Worm (Caenorhabditis elegans) whole organism, early embryonic: ENCODE measurements around the gene praf-3.
A peak's percentile ranks its signal among the peaks of the same experiment; 100 is the strongest.

Experiments
- B0310.2 ChIP-seq: sonication (generic microtip); optimal IDR thresholded peaks from 2 replicates; lab custom pipeline; 2016; ENCODE audit warnings: mild to moderate bottlenecking, missing genetic modification characterization, missing compliant biosample characterization
- F13C5.2 ChIP-seq: sonication (generic microtip); optimal IDR thresholded peaks from 2 replicates; lab custom pipeline; 2017; ENCODE audit warnings: mild to moderate bottlenecking, missing genetic modification characterization, inconsistent platforms, missing compliant biosample characterization
- aly-1 ChIP-seq: sonication (generic microtip); optimal IDR thresholded peaks from 2 replicates; lab custom pipeline; 2016; ENCODE audit warnings: missing genetic modification characterization, missing compliant biosample characterization
- ama-1 ChIP-seq: fragments of 150-350 bp; optimal IDR thresholded peaks from 2 replicates; lab custom pipeline; 2014
- ceh-13 ChIP-seq: fragments of 200-800 bp; sonication (Bioruptor generic); optimal IDR thresholded peaks from 2 replicates; lab custom pipeline; 2018; ENCODE audit warnings: mild to moderate bottlenecking, missing genetic modification characterization, missing compliant biosample characterization
- ceh-36 ChIP-seq: sonication (generic microtip); optimal IDR thresholded peaks from 2 replicates; lab custom pipeline; 2016; ENCODE audit warnings: missing genetic modification characterization, inconsistent platforms, missing compliant biosample characterization
- ets-7 ChIP-seq: sonication (generic microtip); optimal IDR thresholded peaks from 2 replicates; lab custom pipeline; 2016; ENCODE audit warnings: missing genotype, missing genetic modification characterization, missing compliant biosample characterization
- flt-1 ChIP-seq: fragments of 200-800 bp; sonication (Bioruptor generic); IDR thresholded peaks from 2 replicates; pipeline ENCODE4 v1.3.6; 2022; ENCODE audit warnings: missing genetic modification characterization, missing compliant biosample characterization
- hmbx-1 ChIP-seq: sonication (generic microtip); optimal IDR thresholded peaks from 2 replicates; lab custom pipeline; 2016; ENCODE audit warnings: mild to moderate bottlenecking, missing genetic modification characterization, missing compliant biosample characterization
- hmg-4 ChIP-seq: fragments of 200-800 bp; sonication (Bioruptor generic); optimal IDR thresholded peaks from 2 replicates; lab custom pipeline; 2018; ENCODE audit warnings: mild to moderate bottlenecking, missing genetic modification characterization, missing compliant biosample characterization
- hnd-1 ChIP-seq: sonication (generic microtip); optimal IDR thresholded peaks from 2 replicates; lab custom pipeline; 2016; ENCODE audit warnings: missing genetic modification characterization, missing compliant biosample characterization
- pes-1 ChIP-seq: fragments of 200-800 bp; sonication (Bioruptor generic); IDR thresholded peaks from 2 replicates; pipeline ENCODE4 v1.3.6; 2022; ENCODE audit warnings: missing genetic modification reagents, missing genetic modification characterization, missing compliant biosample characterization
- scrt-1 ChIP-seq: fragments of 200-800 bp; sonication (Bioruptor generic); IDR thresholded peaks from 2 replicates; pipeline ENCODE4 v1.3.6; 2022; ENCODE audit warnings: missing genetic modification characterization, missing compliant biosample characterization
- sea-1 ChIP-seq: fragments of 200-800 bp; sonication (Bioruptor generic); conservative IDR thresholded peaks from 2 replicates; pipeline ENCODE4 v1.3.6; 2022; ENCODE audit warnings: missing genetic modification characterization, missing compliant biosample characterization
- tbx-11 ChIP-seq: fragments of 200-800 bp; sonication (Bioruptor generic); IDR thresholded peaks from 2 replicates; pipeline ENCODE4 v1.3.6; 2022; ENCODE audit warnings: missing genetic modification characterization, missing compliant biosample characterization
- tbx-37 ChIP-seq: fragments of 200-800 bp; sonication (Bioruptor generic); conservative IDR thresholded peaks from 2 replicates; pipeline ENCODE4 v1.3.6; 2022; ENCODE audit warnings: missing genetic modification reagents, missing genetic modification characterization, missing compliant biosample characterization
- tra-4 ChIP-seq: sonication (generic microtip); optimal IDR thresholded peaks from 2 replicates; lab custom pipeline; 2017; ENCODE audit warnings: missing genetic modification characterization, missing compliant biosample characterization

The praf-3 gene

ce11 chrIV:8379683-8380082 is at the start of gene praf-3:
praf-3 (plus strand) TSS chrIV:8379983.
- TF ChIP-seq ceh-13 (GFP tag; lab: Kevin White, UChicago) (no peak), tra-4 (tag; lab: Kevin White, UChicago) (no peak), ceh-36 (tag; lab: Kevin White, UChicago) (no peak), pes-1 (no peak), tbx-11 (GFP tag; lab: Robert Waterston, UW) (no peak), aly-1 (tag; lab: Kevin White, UChicago) (no peak), B0310.2 (tag; lab: Kevin White, UChicago) (no peak), sea-1 (GFP tag; lab: Robert Waterston, UW) (no peak), hmg-4 (GFP tag; lab: Kevin White, UChicago) (no peak), tbx-37 (GFP tag; lab: Robert Waterston, UW) (no peak), flt-1 (no peak), ets-7 (tag; lab: Kevin White, UChicago) (no peak), scrt-1 (no peak), hmbx-1 (tag; lab: Kevin White, UChicago) (no peak), ama-1 (lab: Kevin White, UChicago) (no peak)

- no peak for TF ChIP-seq aly-1 (tag; lab: Kevin White, UChicago)
- TF ChIP-seq pes-1: no peak
- TF ChIP-seq hmg-4 (GFP tag; lab: Kevin White, UChicago): no peak
- TF ChIP-seq tbx-37 (GFP tag; lab: Robert Waterston, UW): no peak
- TF ChIP-seq sea-1 (GFP tag; lab: Robert Waterston, UW): no peak
- TF ChIP-seq tbx-11 (GFP tag; lab: Robert Waterston, UW): no peak
- TF ChIP-seq ceh-36 (tag; lab: Kevin White, UChicago): no peak
- no peak for TF ChIP-seq hmbx-1 (tag; lab: Kevin White, UChicago)
- no peak for TF ChIP-seq tra-4 (tag; lab: Kevin White, UChicago)
- no peak for TF ChIP-seq B0310.2 (tag; lab: Kevin White, UChicago)
- TF ChIP-seq ceh-13 (GFP tag; lab: Kevin White, UChicago): no peak
- no peak for TF ChIP-seq ama-1 (lab: Kevin White, UChicago)
- no peak for TF ChIP-seq scrt-1
- no peak for TF ChIP-seq F13C5.2 (tag; lab: Kevin White, UChicago)
- no peak for TF ChIP-seq ets-7 (tag; lab: Kevin White, UChicago)
Observed at ce11 chrIV:8332526-8332925, 47.3 kb upstream of the praf-3 start, which contains the start of gene lys-10. lys-10 (plus strand) TSS chrIV:8332826.

- TF ChIP-seq flt-1 (0 out of 2 replicates have a peak, but pooled peaks have one; percentile 2), aly-1 (tag; lab: Kevin White, UChicago) (no peak)
Observed at ce11 chrIV:8333034-8333433, 46.7 kb upstream of the praf-3 start.

DNA sequence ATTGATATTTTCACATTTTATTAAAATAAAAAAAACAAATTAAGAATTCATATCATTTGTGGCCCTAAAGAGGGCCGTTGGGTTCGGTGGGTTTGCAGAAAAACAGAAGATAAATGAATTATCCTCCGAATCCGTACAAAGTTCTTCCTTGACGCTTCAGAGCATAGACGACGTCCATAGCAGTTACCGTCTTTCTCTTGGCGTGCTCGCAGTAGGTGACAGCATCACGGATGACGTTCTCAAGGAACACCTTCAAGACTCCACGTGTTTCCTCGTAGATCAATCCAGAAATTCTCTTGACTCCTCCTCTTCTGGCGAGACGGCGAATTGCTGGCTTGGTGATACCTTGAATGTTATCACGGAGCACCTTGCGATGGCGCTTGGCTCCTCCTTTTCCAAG is 46.2 kb upstream of the praf-3 start:
- peak; percentile 47 for TF ChIP-seq aly-1 (tag; lab: Kevin White, UChicago)
- no peak for TF ChIP-seq sea-1 (GFP tag; lab: Robert Waterston, UW)
- TF ChIP-seq scrt-1: no peak
- TF ChIP-seq B0310.2 (tag; lab: Kevin White, UChicago): no peak
- peak; percentile 97 for TF ChIP-seq ama-1 (lab: Kevin White, UChicago)

- TF ChIP-seq tbx-11 (GFP tag; lab: Robert Waterston, UW): no peak
- no peak for TF ChIP-seq hmg-4 (GFP tag; lab: Kevin White, UChicago)
- TF ChIP-seq ets-7 (tag; lab: Kevin White, UChicago): no peak
- TF ChIP-seq sea-1 (GFP tag; lab: Robert Waterston, UW): no peak
Observed at ce11 chrIV:8333954-8333987, 46.0 kb upstream of the praf-3 start, which contains the start of gene his-31. his-31 (minus strand) TSS chrIV:8333983.

DNA sequence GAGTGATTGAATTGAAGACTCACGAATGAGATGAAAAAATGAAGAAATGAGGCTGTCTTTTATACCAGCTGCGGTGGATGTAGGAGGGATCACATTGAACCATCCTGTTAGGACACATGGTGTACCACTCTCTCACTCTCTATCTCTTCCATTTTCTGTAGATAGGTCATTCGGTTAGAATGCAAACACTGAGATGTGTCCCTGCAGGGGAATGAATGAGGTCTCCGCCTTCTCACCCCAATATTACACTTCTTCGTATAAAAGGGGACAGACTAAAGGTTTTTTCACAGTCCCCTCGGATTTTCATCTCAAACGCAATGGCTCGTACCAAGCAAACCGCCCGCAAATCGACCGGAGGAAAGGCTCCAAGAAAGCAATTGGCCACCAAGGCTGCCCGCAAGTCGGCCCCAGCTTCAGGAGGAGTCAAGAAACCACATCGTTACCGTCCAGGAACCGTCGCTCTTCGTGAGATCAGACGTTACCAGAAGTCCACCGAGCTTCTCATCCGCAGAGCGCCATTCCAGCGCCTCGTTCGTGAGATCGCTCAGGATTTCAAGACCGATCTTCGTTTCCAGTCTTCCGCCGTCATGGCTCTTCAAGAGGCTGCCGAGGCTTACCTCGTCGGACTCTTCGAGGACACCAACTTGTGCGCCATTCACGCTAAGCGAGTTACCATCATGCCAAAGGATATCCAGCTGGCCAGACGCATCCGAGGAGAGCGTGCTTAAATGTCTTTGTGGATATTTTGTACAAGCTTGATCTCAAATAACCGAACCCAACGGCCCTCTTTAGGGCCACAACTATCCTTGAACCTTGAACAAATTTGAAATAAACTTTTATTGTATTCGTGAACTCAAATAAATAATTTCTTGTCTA is 45.6 kb upstream of the praf-3 start, which contains the start of gene his-32:
Gene his-32, plus strand, starts transcription at position 318 of the 876 bp plus-strand sequence.
- TF ChIP-seq tra-4 (tag; lab: Kevin White, UChicago) (peak; percentile 25), ama-1 (lab: Kevin White, UChicago) (peak; percentile 99), flt-1 (peak; percentile 65; the same call in 1 of the 2 replicates), ceh-13 (GFP tag; lab: Kevin White, UChicago) (no peak), B0310.2 (tag; lab: Kevin White, UChicago) (peak; percentile 88), aly-1 (tag; lab: Kevin White, UChicago) (peak; percentile 100), hmg-4 (GFP tag; lab: Kevin White, UChicago) (peak; percentile 41), tbx-37 (GFP tag; lab: Robert Waterston, UW) (no peak), ets-7 (tag; lab: Kevin White, UChicago) (no peak), hmbx-1 (tag; lab: Kevin White, UChicago) (peak; percentile 60), tbx-11 (GFP tag; lab: Robert Waterston, UW) (no peak), sea-1 (GFP tag; lab: Robert Waterston, UW) (peak; percentile 67; the same call in 1 of the 2 replicates), F13C5.2 (tag; lab: Kevin White, UChicago) (peak; percentile 18), pes-1 (peak; percentile 76), hnd-1 (tag; lab: Kevin White, UChicago) (no peak), ceh-36 (tag; lab: Kevin White, UChicago) (peak; percentile 69), scrt-1 (peak; percentile 78; the same call in 1 of the 2 replicates)

ce11 chrIV:8339636-8340035 is 40.1 kb upstream of the praf-3 start, which contains the start of gene lgc-6:
lgc-6 (plus strand) TSS chrIV:8339936.
- TF ChIP-seq ets-7 (tag; lab: Kevin White, UChicago) (no peak), tbx-11 (GFP tag; lab: Robert Waterston, UW) (no peak), ceh-36 (tag; lab: Kevin White, UChicago) (no peak), ceh-13 (GFP tag; lab: Kevin White, UChicago) (no peak), ama-1 (lab: Kevin White, UChicago) (no peak), sea-1 (GFP tag; lab: Robert Waterston, UW) (no peak), scrt-1 (no peak), hmbx-1 (tag; lab: Kevin White, UChicago) (no peak), hmg-4 (GFP tag; lab: Kevin White, UChicago) (no peak), pes-1 (no peak), hnd-1 (tag; lab: Kevin White, UChicago) (no peak), F13C5.2 (tag; lab: Kevin White, UChicago) (no peak), aly-1 (tag; lab: Kevin White, UChicago) (no peak), B0310.2 (tag; lab: Kevin White, UChicago) (no peak)
